Fruit fly (Drosophila melanogaster) whole organism, wandering third instar larva: ENCODE results near the gene pn.

ENCODE experiments used
- Abd-B ChIP-seq: fragments of >200 bp; optimal IDR thresholded peaks from 2 replicates; lab custom pipeline; 2017; ENCODE audit warnings: missing biosample characterization, missing genetic modification characterization
- CG32264 ChIP-seq: fragments of 200-800 bp; sonication (Bioruptor generic); optimal IDR thresholded peaks from 2 replicates; lab custom pipeline; 2016; ENCODE audit warnings: missing biosample characterization, missing genetic modification characterization
- CG9705 ChIP-seq: fragments of 200-800 bp; sonication (Bioruptor generic); optimal IDR thresholded peaks from 2 replicates; lab custom pipeline; 2018; ENCODE audit warnings: missing biosample characterization, mild to moderate bottlenecking, missing genetic modification characterization
- Dfd ChIP-seq: fragments of >200 bp; optimal IDR thresholded peaks from 2 replicates; lab custom pipeline; 2017; ENCODE audit warnings: missing biosample characterization, missing genetic modification characterization
- Dif ChIP-seq: fragments of 200-275, 200-300 bp; sonication (Bioruptor generic); optimal IDR thresholded peaks from 2 replicates; lab custom pipeline; 2018; ENCODE audit warnings: missing biosample characterization, missing genetic modification characterization; ENCODE audit not compliant: partially characterized antibody
- GATAd ChIP-seq: sonication (Bioruptor generic); optimal IDR thresholded peaks from 2 replicates; lab custom pipeline; 2016; ENCODE audit warnings: missing biosample characterization, missing genetic modification characterization
- Hnf4 ChIP-seq: fragments of 200-800 bp; sonication (Bioruptor generic); optimal IDR thresholded peaks from 2 replicates; lab custom pipeline; 2016; ENCODE audit warnings: missing biosample characterization, mild to moderate bottlenecking, missing genetic modification characterization
- Jra ChIP-seq: sonication (Bioruptor generic); optimal IDR thresholded peaks from 2 replicates; lab custom pipeline; 2016; ENCODE audit warnings: missing biosample characterization, missing genetic modification characterization
- Mio ChIP-seq: sonication (Bioruptor generic); optimal IDR thresholded peaks from 2 replicates; lab custom pipeline; 2016; ENCODE audit warnings: missing biosample characterization, missing genetic modification characterization
- Myc ChIP-seq: fragments of >200 bp; optimal IDR thresholded peaks from 2 replicates; lab custom pipeline; 2017
- Rel ChIP-seq, 2 experiments: fragments of 200-800 bp; sonication (Bioruptor generic) in 1 of 2; optimal IDR thresholded peaks; 2 replicates in 1 of 2; 3 replicates in 1 of 2; lab custom pipeline; 2016 to 2019; ENCODE audit warnings: mild to moderate bottlenecking in 2 of 2, missing biosample characterization in 2 of 2, missing genetic modification characterization in 2 of 2, moderate library complexity in 1 of 2
- Vsx2 ChIP-seq: fragments of 200-300, 225-300 bp; sonication (Bioruptor generic); optimal IDR thresholded peaks from 2 replicates; lab custom pipeline; 2018; ENCODE audit warnings: missing biosample characterization, missing genetic modification characterization; ENCODE audit not compliant: partially characterized antibody
- dmrt93B ChIP-seq: fragments of 200-800 bp; sonication (Bioruptor generic); optimal IDR thresholded peaks from 2 replicates; lab custom pipeline; 2018; ENCODE audit warnings: missing biosample characterization, mild to moderate bottlenecking, missing genetic modification characterization
- ey ChIP-seq: fragments of 200-800 bp; sonication (Bioruptor generic); optimal IDR thresholded peaks from 2 replicates; lab custom pipeline; 2016; ENCODE audit warnings: missing biosample characterization, missing genetic modification characterization
- fru ChIP-seq: fragments of 200-800 bp; sonication (Bioruptor generic); optimal IDR thresholded peaks from 3 replicates; lab custom pipeline; 2016; ENCODE audit warnings: missing biosample characterization, mild to moderate bottlenecking, missing genetic modification characterization
- jim ChIP-seq: fragments of 175-275, 200-325 bp; sonication (Bioruptor generic); optimal IDR thresholded peaks from 2 replicates; lab custom pipeline; 2016; ENCODE audit warnings: missing biosample characterization, mild to moderate bottlenecking, missing genetic modification characterization
- pan ChIP-seq: fragments of >200 bp; optimal IDR thresholded peaks from 2 replicates; lab custom pipeline; 2017
- sage ChIP-seq: fragments of 200-800 bp; sonication (Bioruptor generic); optimal IDR thresholded peaks from 2 replicates; lab custom pipeline; 2016; ENCODE audit warnings: missing biosample characterization, mild to moderate bottlenecking, missing genetic modification characterization
- sv ChIP-seq: fragments of 200-800 bp; sonication (Bioruptor generic); optimal IDR thresholded peaks from 3 replicates; lab custom pipeline; 2016; ENCODE audit warnings: missing biosample characterization, missing genetic modification characterization
- tai ChIP-seq: sonication (Bioruptor generic); optimal IDR thresholded peaks from 2 replicates; lab custom pipeline; 2016; ENCODE audit warnings: missing biosample characterization, missing genetic modification characterization
- usp ChIP-seq: fragments of >200 bp; optimal IDR thresholded peaks from 2 replicates; lab custom pipeline; 2017; ENCODE audit warnings: missing biosample characterization, missing genetic modification characterization

The pn gene

DNA sequence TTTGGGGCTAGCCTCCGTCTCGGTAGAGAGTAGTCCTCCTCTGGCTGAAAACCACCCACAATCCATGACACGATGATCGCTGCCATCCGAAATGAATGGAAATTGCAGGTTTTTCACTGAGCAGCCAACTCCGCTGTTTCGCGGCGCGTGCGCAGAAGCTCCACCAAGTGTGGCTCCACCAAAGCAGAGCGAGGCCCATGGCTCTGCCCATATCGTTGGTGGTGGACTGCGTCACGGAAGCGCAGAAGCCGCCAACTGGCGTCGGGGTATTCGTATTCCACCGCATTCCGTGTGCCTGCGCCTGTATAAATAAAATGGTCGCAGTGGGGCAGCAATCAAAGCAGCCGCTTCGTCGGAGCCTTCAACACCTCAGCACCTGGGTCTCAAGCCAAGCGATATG lies 42.4 kb downstream of the pn start, which contains the start of gene CG14052:
Gene CG14052, plus strand, starts transcription at position 301 of the 400 bp plus-strand sequence.
- TF ChIP-seq Rel (GFP tag; optimal IDR thresholded peaks at IDR 0.05; lab: Kevin White, UChicago) = no peak
- no peak for TF ChIP-seq Rel (tag; optimal IDR thresholded peaks at IDR 0.05; lab: Kevin White, UChicago)
- TF ChIP-seq Dfd (GFP tag; lab: Kevin White, UChicago) = no peak
- no peak for TF ChIP-seq Mio (GFP tag; lab: Kevin White, UChicago)
- no peak for TF ChIP-seq sage (GFP tag; lab: Kevin White, UChicago)
- TF ChIP-seq Myc = no peak
- TF ChIP-seq Abd-B (GFP tag; lab: Kevin White, UChicago) = no peak
- TF ChIP-seq fru = no peak
- TF ChIP-seq ey (GFP tag; lab: Kevin White, UChicago) = no peak
- TF ChIP-seq usp = no peak
- TF ChIP-seq CG9705 (GFP tag; lab: Kevin White, UChicago) = no peak
- no peak for TF ChIP-seq GATAd
- no peak for TF ChIP-seq sv
- no peak for TF ChIP-seq Vsx2 (GFP tag; lab: Kevin White, UChicago)
- TF ChIP-seq tai (GFP tag; lab: Kevin White, UChicago) = no peak
- no peak for TF ChIP-seq CG32264 (GFP tag; lab: Kevin White, UChicago)
- no peak for TF ChIP-seq jim (GFP tag; lab: Kevin White, UChicago)
- TF ChIP-seq Hnf4 (GFP tag; lab: Kevin White, UChicago) = no peak
- TF ChIP-seq Jra = no peak

DNA sequence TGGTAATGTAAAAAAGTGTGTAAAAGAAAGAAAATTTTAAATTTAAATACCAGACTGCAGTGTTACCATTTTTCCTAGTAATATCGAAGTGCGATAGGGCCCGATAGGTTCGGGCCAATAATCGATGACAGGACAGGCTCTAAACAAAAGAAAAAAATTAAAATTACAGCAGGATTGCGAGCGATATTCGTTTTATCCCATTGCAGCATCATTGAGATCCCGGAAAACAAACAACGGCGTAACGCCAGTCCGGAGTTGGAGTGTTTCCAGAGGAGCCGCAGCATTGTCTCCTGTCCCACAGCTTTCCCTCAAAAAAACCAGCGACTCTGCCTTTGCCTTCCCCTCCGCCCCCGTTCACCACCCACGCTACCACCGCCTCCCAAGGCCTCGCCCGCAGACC lies 44.1 kb downstream of the pn start, which contains the start of gene pcx:
Gene pcx, plus strand, starts transcription at position 159 of the 400 bp plus-strand sequence.
- no peak for TF ChIP-seq pan (lab: Kevin White, UChicago)
- TF ChIP-seq dmrt93B = no peak
- peak; percentile 43 for TF ChIP-seq Dif (GFP tag; lab: Kevin White, UChicago)
